Fruit fly (Drosophila melanogaster) whole organism, wandering third instar larva: ENCODE results near the gene CG34160.
A peak's percentile ranks its signal among the peaks of the same experiment; 100 is the strongest.

Source experiments
- CG32264 ChIP-seq: fragments of 200-800 bp; sonication (Bioruptor generic); optimal IDR thresholded peaks from 2 replicates; lab custom pipeline; 2016; ENCODE audit warnings: missing biosample characterization, missing genetic modification characterization
- Dfd ChIP-seq: fragments of >200 bp; optimal IDR thresholded peaks from 2 replicates; lab custom pipeline; 2017; ENCODE audit warnings: missing biosample characterization, missing genetic modification characterization
- GATAd ChIP-seq: sonication (Bioruptor generic); optimal IDR thresholded peaks from 2 replicates; lab custom pipeline; 2016; ENCODE audit warnings: missing biosample characterization, missing genetic modification characterization
- Hnf4 ChIP-seq: fragments of 200-800 bp; sonication (Bioruptor generic); optimal IDR thresholded peaks from 2 replicates; lab custom pipeline; 2016; ENCODE audit warnings: missing biosample characterization, mild to moderate bottlenecking, missing genetic modification characterization
- N ChIP-seq: fragments of >200 bp; optimal IDR thresholded peaks from 2 replicates; lab custom pipeline; 2018; ENCODE audit warnings: missing biosample characterization, missing external identifiers, missing genetic modification characterization
- OdsH ChIP-seq: fragments of 200-800 bp; sonication (Bioruptor generic); optimal IDR thresholded peaks from 2 replicates; lab custom pipeline; 2016; ENCODE audit warnings: missing biosample characterization, mild to moderate bottlenecking, missing genetic modification characterization
- Sp1 ChIP-seq: fragments of 200-800 bp; sonication (Bioruptor generic); optimal IDR thresholded peaks from 3 replicates; lab custom pipeline; 2019; ENCODE audit warnings: missing biosample characterization, mild to moderate bottlenecking, missing genetic modification characterization, moderate library complexity
- Vsx2 ChIP-seq: fragments of 200-300, 225-300 bp; sonication (Bioruptor generic); optimal IDR thresholded peaks from 2 replicates; lab custom pipeline; 2018; ENCODE audit warnings: missing biosample characterization, missing genetic modification characterization; ENCODE audit not compliant: partially characterized antibody
- br ChIP-seq: fragments of 200-800 bp; sonication (Bioruptor generic); optimal IDR thresholded peaks from 2 replicates; lab custom pipeline; 2016; ENCODE audit warnings: missing biosample characterization, missing genetic modification characterization
- ey ChIP-seq: fragments of 200-800 bp; sonication (Bioruptor generic); optimal IDR thresholded peaks from 2 replicates; lab custom pipeline; 2016; ENCODE audit warnings: missing biosample characterization, missing genetic modification characterization
- fru ChIP-seq: fragments of 200-800 bp; sonication (Bioruptor generic); optimal IDR thresholded peaks from 3 replicates; lab custom pipeline; 2016; ENCODE audit warnings: missing biosample characterization, mild to moderate bottlenecking, missing genetic modification characterization
- h ChIP-seq: fragments of 200-800 bp; sonication (Bioruptor generic); optimal IDR thresholded peaks from 3 replicates; lab custom pipeline; 2016; ENCODE audit warnings: missing biosample characterization, mild to moderate bottlenecking, missing genetic modification characterization
- tai ChIP-seq: sonication (Bioruptor generic); optimal IDR thresholded peaks from 2 replicates; lab custom pipeline; 2016; ENCODE audit warnings: missing biosample characterization, missing genetic modification characterization

- TF ChIP-seq h (peak; percentile 34), Dfd (no peak), br (GFP tag; lab: Kevin White, UChicago) (no peak), Vsx2 (GFP tag; lab: Kevin White, UChicago) (no peak), OdsH (GFP tag; lab: Kevin White, UChicago) (peak; percentile 10), ey (GFP tag; lab: Kevin White, UChicago) (peak; percentile 20), GATAd (GFP tag; lab: Kevin White, UChicago) (no peak), Hnf4 (GFP tag; lab: Kevin White, UChicago) (no peak), Sp1 (GFP tag; lab: Kevin White, UChicago) (no peak), CG32264 (no peak), fru (GFP tag; lab: Kevin White, UChicago) (peak; percentile 47), N (no peak), tai (no peak)
Observed at dm6 chr2L:10565674-10566073, 13.9 kb upstream of the CG34160 start.
